Fruit fly (Drosophila melanogaster): ENCODE results near the gene CG18428.
A peak's percentile ranks its signal among the peaks of the same experiment; 100 is the strongest.

CG18428 gene

DNA sequence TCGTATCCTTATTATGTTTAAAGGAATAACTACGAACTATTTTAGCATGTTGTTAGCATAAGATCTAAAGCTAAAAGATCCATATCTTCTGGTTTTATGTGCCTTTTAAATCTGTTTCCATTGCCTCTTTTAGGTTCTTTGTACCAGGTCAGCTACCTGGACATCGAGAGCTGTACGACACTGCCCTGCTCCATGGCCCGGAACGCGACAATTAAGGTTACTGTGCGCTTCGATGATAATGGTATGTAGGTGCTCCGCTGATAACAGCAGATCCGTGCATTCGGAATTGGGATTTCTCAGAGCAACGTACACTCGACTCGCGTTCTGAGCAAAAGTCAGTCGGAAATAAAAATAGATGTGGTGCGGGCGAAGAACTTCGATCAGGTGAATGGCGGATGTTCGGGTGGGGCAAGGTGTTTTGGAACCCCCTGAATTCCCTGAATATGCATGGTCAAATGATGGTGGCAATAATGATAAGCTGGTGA, 30.6 kb downstream of the CG18428 start:
- no peak for TF ChIP-seq noc (tag; optimal IDR thresholded peaks at IDR 0.05)

DNA sequence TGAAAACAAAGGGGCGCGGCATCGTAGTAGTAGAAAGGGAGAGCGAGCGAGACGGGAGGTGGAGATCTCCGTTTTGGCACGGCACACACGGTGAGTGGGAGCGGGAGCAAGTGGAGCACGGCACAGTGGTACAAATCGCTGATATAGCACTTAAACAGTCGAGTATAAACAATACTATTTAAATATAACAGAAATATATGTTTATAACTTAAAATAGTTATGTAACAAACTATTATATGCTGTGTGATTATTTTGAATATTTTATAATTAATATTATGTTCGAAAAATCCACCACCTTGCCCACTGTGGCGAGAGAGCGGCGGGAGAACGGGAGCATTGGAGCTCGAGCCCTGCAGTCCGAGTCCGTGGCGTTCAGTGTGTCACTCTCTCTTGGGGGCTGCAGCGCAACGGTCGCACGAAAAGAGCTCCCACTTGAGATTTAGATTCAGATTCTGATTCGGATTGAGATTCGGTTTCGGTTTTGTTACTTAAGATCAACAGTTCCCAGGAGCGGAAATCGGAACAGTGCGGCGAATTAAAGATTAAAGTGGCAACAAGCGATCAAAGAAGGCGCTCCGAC, 32.0 kb downstream of the CG18428 start, which contains the start of gene Kal1:
TSS of gene Kal1 (plus strand) at position 383 of the 580 bp plus-strand sequence.
- TF ChIP-seq noc (tag; optimal IDR thresholded peaks at IDR 0.05), result peak; percentile 81

DNA sequence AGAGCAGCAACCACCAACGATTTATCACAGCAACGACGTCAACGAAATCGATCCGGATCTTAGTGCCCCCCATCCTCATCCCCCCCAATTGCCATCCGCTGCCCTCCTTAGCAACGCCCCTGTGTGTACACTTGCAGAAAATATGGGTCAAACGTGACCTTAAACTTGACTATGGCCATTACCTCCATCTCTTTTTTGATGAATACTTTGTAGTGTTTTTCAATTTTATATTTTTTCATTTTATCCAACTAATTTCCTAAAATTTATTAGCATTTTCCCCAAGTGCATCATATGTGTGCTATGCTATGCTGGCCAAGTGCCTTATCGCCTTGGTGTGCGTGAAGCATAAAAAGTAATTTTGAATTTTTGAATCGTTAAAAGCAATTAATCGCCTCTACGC, 33.8 kb downstream of the CG18428 start:
- TF ChIP-seq noc (tag; optimal IDR thresholded peaks at IDR 0.05), result no peak

DNA sequence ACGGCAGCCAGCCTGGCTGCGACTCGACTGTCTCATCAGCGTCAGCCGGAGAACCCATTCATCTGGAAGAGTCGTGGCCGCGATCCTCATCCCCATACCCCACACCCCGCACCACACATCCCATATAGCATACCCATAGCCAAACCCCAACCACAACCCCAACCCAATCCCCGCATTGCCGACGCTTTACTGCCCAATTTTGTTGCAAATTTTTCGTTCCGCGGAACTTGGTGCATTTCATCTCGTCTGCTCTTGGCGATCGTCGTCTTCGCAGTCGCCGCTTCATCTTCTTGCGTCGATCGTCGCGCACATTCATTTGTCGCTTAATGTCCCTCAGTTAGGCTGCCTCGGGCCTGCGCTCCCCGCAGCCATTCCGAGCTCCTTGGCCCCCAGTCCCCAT, 34.2 kb downstream of the CG18428 start:
- TF ChIP-seq noc (tag; optimal IDR thresholded peaks at IDR 0.05), result no peak

DNA sequence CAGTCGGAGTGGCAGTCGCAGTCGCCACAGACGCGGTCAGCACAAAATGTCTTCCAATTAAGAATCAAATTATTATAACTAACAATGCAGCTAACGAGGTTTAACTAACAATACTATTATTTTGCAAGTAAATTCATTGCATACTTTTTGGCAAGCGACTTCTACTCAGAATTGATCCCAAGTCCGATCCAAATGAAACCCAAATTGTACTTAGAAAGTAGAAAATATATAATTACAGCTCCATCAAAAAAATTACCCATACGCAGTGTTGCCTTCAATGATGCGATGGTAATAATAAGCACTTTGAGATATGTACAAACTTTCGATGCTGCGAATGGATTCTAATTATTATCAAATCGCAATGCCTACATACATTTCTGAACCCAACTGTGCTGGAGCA, 34.6 kb downstream of the CG18428 start:
- TF ChIP-seq noc (tag; optimal IDR thresholded peaks at IDR 0.05), result no peak

DNA sequence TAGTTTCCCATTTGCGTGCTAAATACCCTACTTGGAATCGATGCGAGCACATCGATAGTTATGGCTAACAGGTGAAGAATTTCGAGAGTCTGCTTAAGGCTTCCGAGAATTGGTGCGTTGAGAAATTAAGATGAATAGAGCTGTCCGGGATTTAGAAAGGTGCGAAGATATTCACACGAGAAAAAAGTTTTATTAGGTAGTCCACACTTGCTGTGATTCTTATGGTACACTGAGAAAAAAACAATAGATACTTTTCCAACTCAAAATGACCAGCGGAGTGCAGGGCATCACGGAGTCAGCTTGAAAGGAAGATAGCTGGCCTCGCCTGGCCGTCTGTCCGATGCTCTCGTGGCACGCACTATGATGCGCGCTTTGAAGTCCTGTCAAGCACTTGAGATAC, 35.4 kb downstream of the CG18428 start:
- TF ChIP-seq noc (tag; optimal IDR thresholded peaks at IDR 0.05), result no peak

DNA sequence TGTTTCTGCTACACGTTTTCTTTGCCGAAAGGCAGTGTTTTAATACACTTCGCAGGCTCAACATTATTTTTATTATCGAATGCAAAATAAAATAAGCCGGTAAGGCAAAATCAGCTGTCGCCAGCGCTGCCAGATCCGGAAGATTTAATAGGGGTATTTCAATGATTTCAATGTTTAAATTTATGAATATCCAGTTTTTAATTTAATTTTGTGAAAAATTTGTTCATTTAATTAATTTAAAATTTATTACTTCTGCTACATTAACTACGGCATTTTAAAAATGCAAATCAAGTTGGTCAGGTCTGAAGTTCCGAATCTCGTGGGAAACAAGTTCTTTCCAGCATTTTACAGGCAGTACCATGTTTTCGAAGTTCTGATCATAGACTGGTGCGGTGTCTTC, 39.7 kb downstream of the CG18428 start, which contains the start of gene Slimp:
TSS of gene Slimp (minus strand) at position 130 of the 400 bp plus-strand sequence.
- TF ChIP-seq noc (tag; optimal IDR thresholded peaks at IDR 0.05), result peak; percentile 21

DNA sequence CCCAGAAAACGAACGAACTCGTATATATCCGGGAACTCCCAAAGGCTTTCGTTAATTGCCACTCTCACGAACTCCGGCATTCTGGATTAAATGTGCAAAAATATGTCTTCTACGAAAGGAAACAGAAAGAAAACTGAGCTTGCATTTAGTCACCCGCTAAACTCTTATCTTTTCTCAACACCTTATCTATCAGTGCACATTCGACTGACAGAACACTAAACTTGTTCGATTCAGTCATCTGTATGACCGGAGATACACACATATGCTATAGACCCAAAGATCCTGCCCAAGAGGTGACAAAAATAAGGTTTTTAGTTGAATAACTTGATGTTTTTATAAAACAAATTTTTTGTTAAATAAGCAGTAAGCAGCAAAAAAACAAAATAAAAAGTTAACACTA, 41.0 kb downstream of the CG18428 start, which contains the start of gene p38c:
TSS of gene p38c (minus strand) at position 101 of the 400 bp plus-strand sequence.
- no peak for TF ChIP-seq noc (tag; optimal IDR thresholded peaks at IDR 0.05)

DNA sequence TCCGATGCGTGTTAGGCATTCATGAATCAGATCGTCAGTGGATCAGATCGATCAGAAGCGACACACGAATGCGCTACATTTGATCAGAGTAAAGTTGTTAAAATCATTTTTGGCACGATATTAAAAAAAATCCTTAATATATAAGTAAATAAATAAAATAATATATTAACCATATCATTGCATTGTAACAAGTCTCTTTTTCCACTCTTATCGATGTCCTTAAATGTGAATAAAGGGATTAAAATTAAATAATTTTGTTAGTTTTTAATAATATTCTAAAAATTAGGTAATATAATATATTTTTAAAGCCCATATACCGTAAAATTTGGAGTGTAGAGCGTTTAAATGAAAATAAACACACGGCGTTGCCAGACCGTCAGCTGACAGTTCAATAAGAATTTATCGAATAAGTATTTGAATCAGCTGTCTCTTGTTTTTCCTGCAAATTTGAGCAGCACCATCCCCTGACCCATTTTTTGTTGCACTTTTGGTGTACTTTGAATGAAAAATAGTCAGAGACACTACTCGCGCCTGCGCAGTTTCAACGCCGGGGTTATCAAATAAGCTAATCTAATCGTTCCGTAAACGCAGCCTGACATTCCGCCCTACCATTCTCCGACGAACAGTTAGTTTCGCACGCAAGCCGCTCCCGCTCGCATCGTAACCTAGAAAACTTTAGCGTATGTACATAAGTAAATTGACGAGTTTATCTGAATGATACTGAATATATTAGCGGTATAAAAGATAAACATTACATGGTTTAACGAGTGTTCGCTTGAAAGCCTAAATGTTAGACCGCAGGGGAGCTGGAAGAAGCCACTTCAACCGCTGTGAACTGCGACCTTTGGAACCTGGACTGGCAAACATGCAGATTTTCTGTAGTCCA, 43.0 kb downstream of the CG18428 start, which contains the start of the genes p38a and CG6178:
TSS of gene p38a (minus strand) at position 398 of the 886 bp plus-strand sequence.
TSS of gene CG6178 (plus strand) at position 424 of the 886 bp plus-strand sequence.
- peak; percentile 99 for TF ChIP-seq noc (tag; optimal IDR thresholded peaks at IDR 0.05)
